Worm (Caenorhabditis elegans): ENCODE results near the gene F21D12.3.

ce11 chrII:7273517-7273916, 50.3 kb downstream of the F21D12.3 start:
- TF ChIP-seq daf-19 (GFP tag; conservative IDR thresholded peaks at IDR 0.05) = no peak
- TF ChIP-seq F49E8.2 (tag; optimal IDR thresholded peaks at IDR 0.05; ENCODE audit: borderline replicate concordance) = no peak
